Fruit fly (Drosophila melanogaster): ENCODE results near the gene Dys.

DNA sequence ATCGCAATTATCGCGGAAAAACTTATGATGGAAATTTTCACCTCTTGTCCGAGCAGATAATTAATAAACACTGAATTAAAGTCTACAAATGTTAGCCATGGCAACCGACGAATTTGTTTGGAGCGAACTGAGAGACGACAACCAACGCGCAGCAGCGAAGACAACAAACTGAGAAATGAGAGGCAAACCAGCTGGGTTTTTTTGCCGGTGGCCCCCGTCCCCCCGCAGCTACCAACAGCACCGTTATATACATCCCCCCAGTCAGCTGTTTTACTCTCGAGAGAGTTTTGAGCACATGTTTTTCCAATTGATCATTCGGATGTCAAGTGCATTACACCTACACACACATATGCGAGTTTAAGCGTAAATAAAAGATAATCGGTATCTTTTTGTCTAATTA lies 180.2 kb downstream of the Dys start:
- TF ChIP-seq CG8478 (optimal IDR thresholded peaks at IDR 0.05) (no peak), CTCF (optimal IDR thresholded peaks at IDR 0.05) (no peak)

All from S2 (cell line).